Worm (Caenorhabditis elegans): ENCODE results near the gene pudl-1.

DNA sequence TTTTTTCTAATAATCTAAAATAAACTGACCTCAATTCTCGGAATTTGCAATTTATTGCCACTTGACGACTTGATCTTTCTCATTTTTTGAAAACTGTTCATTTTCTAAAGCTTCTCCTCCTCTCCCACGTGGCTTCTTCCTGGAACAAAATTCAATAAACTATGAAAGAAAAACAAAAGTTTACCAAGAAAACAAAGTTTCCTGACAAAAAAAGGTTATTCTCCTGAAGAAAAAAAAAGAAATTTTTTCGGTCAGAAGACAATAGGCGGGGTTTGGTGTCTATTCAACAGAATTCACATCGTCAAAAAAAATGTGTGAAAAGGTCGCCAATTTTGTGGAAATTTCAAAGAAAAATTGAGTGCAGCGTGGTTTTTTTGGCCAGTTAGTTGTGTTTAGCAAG lies 32.0 kb downstream of the pudl-1 start, which contains the start of gene Y54G2A.16:
- no peak for TF ChIP-seq nhr-11 (tag; optimal IDR thresholded peaks at IDR 0.05)
- TF ChIP-seq pqm-1 (tag; optimal IDR thresholded peaks at IDR 0.05) = no peak
- no peak for TF ChIP-seq isw-1 (GFP tag; IDR thresholded peaks at IDR 0.05)
- TF ChIP-seq lin-39 (tag; optimal IDR thresholded peaks at IDR 0.05) = no peak
- TF ChIP-seq fkh-4 (tag; optimal IDR thresholded peaks at IDR 0.05; ENCODE audit: borderline replicate concordance) = no peak
- TF ChIP-seq lin-13 (GFP tag; optimal IDR thresholded peaks at IDR 0.05) = no peak
- TF ChIP-seq jun-1 (tag; optimal IDR thresholded peaks at IDR 0.05) = no peak
- no peak for TF ChIP-seq sox-4 (tag; optimal IDR thresholded peaks at IDR 0.05)

All from whole organism, L1 larva.